Worm (Caenorhabditis elegans): ENCODE data around the gene gldi-7.

DNA sequence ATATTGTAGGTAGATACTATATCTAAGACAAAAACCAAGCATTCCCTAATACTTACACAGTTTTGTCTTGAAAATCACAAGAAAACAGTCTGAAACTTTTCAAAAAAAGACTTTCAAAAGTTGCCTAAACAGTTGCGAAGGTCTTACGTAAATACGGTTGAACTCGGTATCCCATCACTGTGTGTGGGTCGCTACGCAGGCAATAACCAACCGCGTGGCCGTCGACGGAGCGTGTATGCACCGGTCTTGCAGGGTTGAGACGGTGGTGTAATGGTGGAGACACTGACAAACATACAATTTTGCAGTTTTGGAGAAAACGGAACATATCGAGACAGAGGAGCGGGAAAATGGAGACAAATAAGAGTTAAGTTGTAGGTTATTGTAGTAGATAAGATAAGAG, 30.2 kb upstream of the gldi-7 start, which contains the start of gene iff-2:
- peak; percentile 9 for TF ChIP-seq ceh-36 (tag; optimal IDR thresholded peaks at IDR 0.05)
- no peak for TF ChIP-seq ama-1 (optimal IDR thresholded peaks at IDR 0.05)

Data from whole organism, early embryonic.